Worm (Caenorhabditis elegans): ENCODE data around the gene wdr-5.3.

Gene wdr-5.3

ce11 chrV:10756698-10757097 lies 19.8 kb downstream of the wdr-5.3 start, which contains the start of gene irld-6:
Gene irld-6, minus strand, starts transcription at chrV:10756798.
- TF ChIP-seq nhr-12 (tag; optimal IDR thresholded peaks at IDR 0.05) (no peak), isw-1 (GFP tag; IDR thresholded peaks at IDR 0.05) (no peak), nhr-84 (tag; optimal IDR thresholded peaks at IDR 0.05) (no peak), unc-130 (tag; optimal IDR thresholded peaks at IDR 0.05) (no peak), rnt-1 (tag; optimal IDR thresholded peaks at IDR 0.05) (no peak), dsc-1 (tag; optimal IDR thresholded peaks at IDR 0.05) (no peak), swsn-7 (tag; optimal IDR thresholded peaks at IDR 0.05) (no peak), efl-3 (GFP tag; optimal IDR thresholded peaks at IDR 0.05) (no peak), hlh-17 (GFP tag; optimal IDR thresholded peaks at IDR 0.05; ENCODE audit: borderline replicate concordance) (no peak), sptf-1 (tag; optimal IDR thresholded peaks at IDR 0.05) (no peak), dpl-1 (GFP tag; optimal IDR thresholded peaks at IDR 0.05) (no peak), snu-23 (GFP tag; optimal IDR thresholded peaks at IDR 0.05) (no peak), pqm-1 (tag; optimal IDR thresholded peaks at IDR 0.05) (no peak), elt-3 (tag; optimal IDR thresholded peaks at IDR 0.05) (no peak), mab-9 (GFP tag; IDR thresholded peaks at IDR 0.05) (no peak), snpc-4 (tag; optimal IDR thresholded peaks at IDR 0.05) (no peak), lsy-2 (tag; optimal IDR thresholded peaks at IDR 0.05) (no peak)

- TF ChIP-seq nhr-71 (tag; optimal IDR thresholded peaks at IDR 0.05) (peak; percentile 45), nhr-20 (tag; optimal IDR thresholded peaks at IDR 0.05) (peak; percentile 50), ceh-90 (tag; optimal IDR thresholded peaks at IDR 0.05) (no peak), egl-27 (tag; optimal IDR thresholded peaks at IDR 0.05) (no peak), unc-62 (GFP tag; optimal IDR thresholded peaks at IDR 0.05) (no peak), elt-3 (tag; optimal IDR thresholded peaks at IDR 0.05) (peak in 2 of 6 experiments; percentile 15 to 79), nhr-85 (tag) (peak; percentile 89), blmp-1 (tag; optimal IDR thresholded peaks at IDR 0.05) (peak; percentile 63), zip-4 (GFP tag; optimal IDR thresholded peaks at IDR 0.05) (peak; percentile 11), lin-14 (GFP tag; optimal IDR thresholded peaks at IDR 0.05) (peak; percentile 86), skn-1 (tag; optimal IDR thresholded peaks at IDR 0.05) (peak; percentile 40), xbp-1 (tag; optimal IDR thresholded peaks at IDR 0.05) (peak; percentile 39), tbx-2 (tag; optimal IDR thresholded peaks at IDR 0.05) (peak; percentile 2), mdl-1 (tag; optimal IDR thresholded peaks at IDR 0.05) (no peak), mef-2 (tag; optimal IDR thresholded peaks at IDR 0.05) (no peak), snu-23 (GFP tag; optimal IDR thresholded peaks at IDR 0.05) (peak; percentile 50), lin-35 (GFP tag; optimal IDR thresholded peaks at IDR 0.05) (peak in 1 of 2 experiments; percentile 12)
Measured at ce11 chrV:10757128-10757527, 20.2 kb downstream of the wdr-5.3 start.

ce11 chrV:10758658-10759057 lies 21.7 kb downstream of the wdr-5.3 start, which contains the start of gene F28H7.8:
Gene F28H7.8, plus strand, starts transcription at chrV:10758958.
- no peak for TF ChIP-seq aly-2 (tag; optimal IDR thresholded peaks at IDR 0.05)
- TF ChIP-seq nhr-85 (tag), result peak; percentile 61

ce11 chrV:10760839-10761238 lies 23.9 kb downstream of the wdr-5.3 start:
- TF ChIP-seq zag-1 (tag; optimal IDR thresholded peaks at IDR 0.05), result no peak
- TF ChIP-seq aha-1 (tag; optimal IDR thresholded peaks at IDR 0.05), result no peak
- TF ChIP-seq ets-5 (GFP tag; IDR thresholded peaks at IDR 0.05), result no peak
- TF ChIP-seq unc-62 (GFP tag; optimal IDR thresholded peaks at IDR 0.05), result no peak
- no peak for TF ChIP-seq ceh-63 (GFP tag; optimal IDR thresholded peaks at IDR 0.05)
- TF ChIP-seq mef-2 (tag; optimal IDR thresholded peaks at IDR 0.05), result no peak
- TF ChIP-seq rnt-1 (tag; optimal IDR thresholded peaks at IDR 0.05), result no peak
- no peak for TF ChIP-seq nhr-47 (tag; optimal IDR thresholded peaks at IDR 0.05)
- TF ChIP-seq ceh-82 (tag; optimal IDR thresholded peaks at IDR 0.05), result no peak
- no peak for TF ChIP-seq hlh-17 (GFP tag; optimal IDR thresholded peaks at IDR 0.05; ENCODE audit: borderline replicate concordance)
- TF ChIP-seq nhr-12 (tag; optimal IDR thresholded peaks at IDR 0.05), result no peak
- no peak for TF ChIP-seq lsy-2 (tag; optimal IDR thresholded peaks at IDR 0.05)
- no peak for TF ChIP-seq vab-15 (tag; optimal IDR thresholded peaks at IDR 0.05)
- no peak for TF ChIP-seq lin-15B (tag; optimal IDR thresholded peaks at IDR 0.05)
- TF ChIP-seq nhr-76 (tag; optimal IDR thresholded peaks at IDR 0.05), result no peak
- TF ChIP-seq blmp-1 (tag; optimal IDR thresholded peaks at IDR 0.05), result no peak
- TF ChIP-seq xbp-1 (tag; optimal IDR thresholded peaks at IDR 0.05), result no peak
- TF ChIP-seq aly-2 (tag; optimal IDR thresholded peaks at IDR 0.05), result no peak

All from whole organism, L1 larva.